Worm (Caenorhabditis elegans) whole organism, early embryonic: Measurements from ENCODE around the gene cnnm-3.

Source experiments
- B0310.2 ChIP-seq: sonication (generic microtip); optimal IDR thresholded peaks from 2 replicates; lab custom pipeline; 2016; ENCODE audit warnings: mild to moderate bottlenecking, missing genetic modification characterization, missing compliant biosample characterization
- F13C5.2 ChIP-seq: sonication (generic microtip); optimal IDR thresholded peaks from 2 replicates; lab custom pipeline; 2017; ENCODE audit warnings: mild to moderate bottlenecking, missing genetic modification characterization, inconsistent platforms, missing compliant biosample characterization
- ama-1 ChIP-seq: fragments of 150-350 bp; optimal IDR thresholded peaks from 2 replicates; lab custom pipeline; 2014
- ceh-36 ChIP-seq: sonication (generic microtip); optimal IDR thresholded peaks from 2 replicates; lab custom pipeline; 2016; ENCODE audit warnings: missing genetic modification characterization, inconsistent platforms, missing compliant biosample characterization
- flt-1 ChIP-seq: fragments of 200-800 bp; sonication (Bioruptor generic); IDR thresholded peaks from 2 replicates; pipeline ENCODE4 v1.3.6; 2022; ENCODE audit warnings: missing genetic modification characterization, missing compliant biosample characterization
- hnd-1 ChIP-seq: sonication (generic microtip); optimal IDR thresholded peaks from 2 replicates; lab custom pipeline; 2016; ENCODE audit warnings: missing genetic modification characterization, missing compliant biosample characterization
- tbx-11 ChIP-seq: fragments of 200-800 bp; sonication (Bioruptor generic); IDR thresholded peaks from 2 replicates; pipeline ENCODE4 v1.3.6; 2022; ENCODE audit warnings: missing genetic modification characterization, missing compliant biosample characterization

- TF ChIP-seq B0310.2 (tag; lab: Kevin White, UChicago) (no peak), ceh-36 (no peak), tbx-11 (GFP tag; lab: Robert Waterston, UW) (no peak), flt-1 (GFP tag; lab: Robert Waterston, UW) (no peak), hnd-1 (tag; lab: Kevin White, UChicago) (no peak), F13C5.2 (tag; lab: Kevin White, UChicago) (no peak), ama-1 (no peak)
Measured at ce11 chrX:3040021-3040420, 5.6 kb downstream of the cnnm-3 start.
